Fruit fly (Drosophila melanogaster): Measurements from ENCODE around the gene tilB.

The tilB gene

dm6 chrX:22449191-22449787 lies at the start of gene tilB, which contains the start of gene CG14615:
Gene tilB, plus strand, starts transcription at chrX:22449737.
Gene CG14615, minus strand, starts transcription at chrX:22449491.
- no peak for TF ChIP-seq CTCF (optimal IDR thresholded peaks at IDR 0.05)
- TF ChIP-seq CG8478 (optimal IDR thresholded peaks at IDR 0.05): no peak

- TF ChIP-seq CG8478 (optimal IDR thresholded peaks at IDR 0.05): peak; percentile 85
Measured at dm6 chrX:22432929-22433605, 16.5 kb upstream of the tilB start.

- TF ChIP-seq CTCF (optimal IDR thresholded peaks at IDR 0.05): peak in 1 of 2 experiments; percentile 15
- no peak for TF ChIP-seq CG8478 (optimal IDR thresholded peaks at IDR 0.05)
Measured at dm6 chrX:22443046-22443445, 6.5 kb upstream of the tilB start.

dm6 chrX:22443518-22443917 lies 6.0 kb upstream of the tilB start:
- TF ChIP-seq CTCF (optimal IDR thresholded peaks at IDR 0.05): no peak

dm6 chrX:22443954-22444910 lies 5.3 kb upstream of the tilB start, which contains the start of gene CG14621:
Gene CG14621, plus strand, starts transcription at chrX:22444227.
- TF ChIP-seq CTCF (optimal IDR thresholded peaks at IDR 0.05) (no peak), CG8478 (optimal IDR thresholded peaks at IDR 0.05) (no peak)

dm6 chrX:22455023-22455422 lies 5.5 kb downstream of the tilB start, which contains the start of gene wap:
Gene wap, minus strand, starts transcription at chrX:22455422.
- no peak for TF ChIP-seq CTCF (optimal IDR thresholded peaks at IDR 0.05)
- no peak for TF ChIP-seq CG8478 (optimal IDR thresholded peaks at IDR 0.05)

dm6 chrX:22455509-22456179 lies 6.1 kb downstream of the tilB start, which contains the start of gene Usp2:
Gene Usp2, plus strand, starts transcription at chrX:22455803.
- TF ChIP-seq CG8478 (optimal IDR thresholded peaks at IDR 0.05) (no peak), CTCF (optimal IDR thresholded peaks at IDR 0.05) (peak; percentile 14 to 34)

dm6 chrX:22456180-22456948 lies 6.8 kb downstream of the tilB start:
- no peak for TF ChIP-seq CTCF (optimal IDR thresholded peaks at IDR 0.05)
- no peak for TF ChIP-seq CG8478 (optimal IDR thresholded peaks at IDR 0.05)

- TF ChIP-seq CTCF (optimal IDR thresholded peaks at IDR 0.05): no peak
- TF ChIP-seq CG8478 (optimal IDR thresholded peaks at IDR 0.05): no peak
Measured at dm6 chrX:22461218-22461760, 11.8 kb downstream of the tilB start.

- TF ChIP-seq CTCF (optimal IDR thresholded peaks at IDR 0.05) (no peak), CG8478 (optimal IDR thresholded peaks at IDR 0.05) (no peak)
Measured at dm6 chrX:22471819-22472218, 22.3 kb downstream of the tilB start, which contains the start of gene CG14613. Gene CG14613, minus strand, starts transcription at chrX:22472021.

- TF ChIP-seq CTCF (optimal IDR thresholded peaks at IDR 0.05) (no peak), CG8478 (optimal IDR thresholded peaks at IDR 0.05) (no peak)
Measured at dm6 chrX:22473520-22473919, 24.0 kb downstream of the tilB start, which contains the start of gene CG14618. Gene CG14618, plus strand, starts transcription at chrX:22473698.

- TF ChIP-seq CG8478 (optimal IDR thresholded peaks at IDR 0.05): no peak
- no peak for TF ChIP-seq CTCF (optimal IDR thresholded peaks at IDR 0.05)
Measured at dm6 chrX:22474881-22475280, 25.3 kb downstream of the tilB start.

dm6 chrX:22477689-22478590 lies 28.4 kb downstream of the tilB start:
- TF ChIP-seq CTCF (optimal IDR thresholded peaks at IDR 0.05) (no peak), CG8478 (optimal IDR thresholded peaks at IDR 0.05) (no peak)

Measured in S2 (cell line).